Fruit fly (Drosophila melanogaster) whole organism, embryonic: ENCODE measurements around the gene Spt7.

Source experiments
- Atf-2 ChIP-seq: fragments of 200-800 bp; sonication (Bioruptor generic); optimal IDR thresholded peaks from 2 replicates; lab custom pipeline; 2016; ENCODE audit warnings: missing biosample characterization, missing genetic modification characterization
- Atf3 ChIP-seq: fragments of 200-800 bp; sonication (Bioruptor generic); optimal IDR thresholded peaks from 3 replicates; lab custom pipeline; 2016; ENCODE audit warnings: missing biosample characterization, missing genetic modification characterization
- Bgb ChIP-seq: fragments of 200-800 bp; sonication (Bioruptor generic); IDR thresholded peaks from 2 replicates; pipeline ENCODE4 v1.3.6; 2022; ENCODE audit warnings: missing biosample characterization, missing genetic modification characterization; ENCODE audit not compliant: partially characterized antibody
- CG10274 ChIP-seq: fragments of 200-800 bp; sonication (Bioruptor generic); optimal IDR thresholded peaks from 3 replicates; lab custom pipeline; 2017; ENCODE audit warnings: missing biosample characterization, mild to moderate bottlenecking, missing genetic modification characterization
- CG10321 ChIP-seq: fragments of 200-800 bp; sonication (Bioruptor generic); IDR thresholded peaks from 2 replicates; pipeline ENCODE4 v1.3.6; 2022; ENCODE audit warnings: missing biosample characterization, missing genetic modification characterization
- CG10543 ChIP-seq: fragments of 200-800 bp; sonication (Bioruptor generic); optimal IDR thresholded peaks from 3 replicates; lab custom pipeline; 2017; ENCODE audit warnings: missing biosample characterization, mild to moderate bottlenecking, missing genetic modification characterization, moderate library complexity
- CG15696 ChIP-seq: fragments of 200-800 bp; sonication (Bioruptor generic); optimal IDR thresholded peaks from 2 replicates; lab custom pipeline; 2019; ENCODE audit warnings: missing biosample characterization, mild to moderate bottlenecking, missing genetic modification characterization, moderate library complexity
- CG1603 ChIP-seq: fragments of 200-800 bp; sonication (Bioruptor generic); optimal IDR thresholded peaks from 2 replicates; lab custom pipeline; 2019; ENCODE audit warnings: missing biosample characterization, mild to moderate bottlenecking, missing genetic modification characterization, moderate library complexity
- CG16863 ChIP-seq: fragments of 200-800 bp; sonication (Bioruptor generic); optimal IDR thresholded peaks from 3 replicates; lab custom pipeline; 2016; ENCODE audit warnings: missing biosample characterization, missing genetic modification characterization
- CG17829 ChIP-seq: fragments of 200-800 bp; optimal IDR thresholded peaks from 2 replicates; lab custom pipeline; 2019; ENCODE audit warnings: missing biosample characterization, mild to moderate bottlenecking, missing genetic modification characterization, moderate library complexity
- CG17912 ChIP-seq: fragments of 200-800 bp; sonication (Bioruptor generic); optimal IDR thresholded peaks from 2 replicates; lab custom pipeline; 2018; ENCODE audit warnings: missing biosample characterization, mild to moderate bottlenecking, missing genetic modification characterization
- CG18764 ChIP-seq: fragments of 200-800 bp; sonication (Bioruptor generic); optimal IDR thresholded peaks from 3 replicates; lab custom pipeline; 2016; ENCODE audit warnings: missing biosample characterization, missing genetic modification characterization
- CG2116 ChIP-seq: fragments of 200-800 bp; sonication (Bioruptor generic); optimal IDR thresholded peaks from 3 replicates; lab custom pipeline; 2018; ENCODE audit warnings: missing biosample characterization, mild to moderate bottlenecking, missing genetic modification characterization
- CG30020 ChIP-seq: fragments of 200-800 bp; optimal IDR thresholded peaks from 2 replicates; lab custom pipeline; 2019; ENCODE audit warnings: missing biosample characterization, mild to moderate bottlenecking, missing genetic modification characterization, moderate library complexity
- CG31388 ChIP-seq: fragments of 200-800 bp; sonication (Bioruptor generic); optimal IDR thresholded peaks from 2 replicates; lab custom pipeline; 2016; ENCODE audit warnings: missing biosample characterization, missing genetic modification characterization
- CG33557 ChIP-seq: fragments of 200-800 bp; sonication (Bioruptor generic); optimal IDR thresholded peaks from 2 replicates; lab custom pipeline; 2019; ENCODE audit warnings: missing biosample characterization, mild to moderate bottlenecking, missing genetic modification characterization, moderate library complexity
- CG4404 ChIP-seq: fragments of 200-800 bp; sonication (Bioruptor generic); IDR thresholded peaks from 2 replicates; pipeline ENCODE4 v1.3.6; 2022; ENCODE audit warnings: missing biosample characterization, missing genetic modification characterization
- CG4424 ChIP-seq: fragments of 200-800 bp; sonication (Bioruptor generic); optimal IDR thresholded peaks from 3 replicates; lab custom pipeline; 2016; ENCODE audit warnings: missing biosample characterization, missing genetic modification characterization
- CG4730 ChIP-seq: fragments of 200-800 bp; sonication (Bioruptor generic); IDR thresholded peaks from 2 replicates; pipeline ENCODE4 v1.3.6; 2022; ENCODE audit warnings: missing biosample characterization, missing genetic modification characterization
- CG5180 ChIP-seq: fragments of 200-800 bp; sonication (Bioruptor generic); optimal IDR thresholded peaks from 3 replicates; lab custom pipeline; 2017; ENCODE audit warnings: missing biosample characterization, missing genetic modification characterization, mild to moderate bottlenecking, moderate library complexity, missing genetic modification reagents
- CG5245 ChIP-seq: fragments of 200-800 bp; sonication (Bioruptor generic); optimal IDR thresholded peaks from 3 replicates; lab custom pipeline; 2016; ENCODE audit warnings: missing biosample characterization, missing genetic modification characterization
- CG6254 ChIP-seq: fragments of 200-800 bp; sonication (Bioruptor generic); optimal IDR thresholded peaks from 3 replicates; lab custom pipeline; 2017; ENCODE audit warnings: mild to moderate bottlenecking, missing biosample characterization, missing genetic modification reagents, missing genetic modification characterization
- CG7271 ChIP-seq: fragments of 200-800 bp; sonication (Bioruptor generic); optimal IDR thresholded peaks from 2 replicates; lab custom pipeline; 2018; ENCODE audit warnings: missing biosample characterization, mild to moderate bottlenecking, missing genetic modification characterization, moderate library complexity
- Deaf1 ChIP-seq: fragments of 200-800 bp; optimal IDR thresholded peaks from 3 replicates; lab custom pipeline; 2019; ENCODE audit warnings: missing biosample characterization, mild to moderate bottlenecking, missing genetic modification characterization, moderate library complexity
- Dip2 ChIP-seq: fragments of 200-800 bp; sonication (Bioruptor generic); IDR thresholded peaks from 2 replicates; pipeline ENCODE4 v1.3.6; 2022; ENCODE audit warnings: missing biosample characterization, missing genetic modification characterization
- Eip74EF ChIP-seq, 2 experiments: fragments of 200-800 bp in 1 of 2; fragments of >200 bp in 1 of 2; sonication (Bioruptor generic) in 1 of 2; optimal IDR thresholded peaks; 2 replicates each; lab custom pipeline; 2017 to 2019; ENCODE audit warnings: missing biosample characterization in 2 of 2, missing genetic modification characterization in 2 of 2, mild to moderate bottlenecking in 1 of 2, moderate library complexity in 1 of 2
- Hr78 ChIP-seq, 2 experiments: fragments of 200-800 bp in 1 of 2; fragments of >200 bp in 1 of 2; sonication (Bioruptor generic) in 1 of 2; optimal IDR thresholded peaks; 2 replicates each; lab custom pipeline; 2017 to 2019; ENCODE audit warnings: missing biosample characterization in 2 of 2, missing genetic modification characterization in 2 of 2, mild to moderate bottlenecking in 1 of 2, moderate library complexity in 1 of 2
- MESR4 ChIP-seq: fragments of 200-800 bp; sonication (Bioruptor generic); optimal IDR thresholded peaks from 2 replicates; lab custom pipeline; 2018; ENCODE audit warnings: missing biosample characterization, mild to moderate bottlenecking, missing genetic modification characterization, moderate library complexity
- Mrtf ChIP-seq: fragments of 200-800 bp; sonication (Bioruptor generic); IDR thresholded peaks from 3 replicates; pipeline ENCODE4 v1.3.6; 2022; ENCODE audit warnings: missing biosample characterization, missing genetic modification characterization
- NC2β ChIP-seq: fragments of 200-800 bp; sonication (Bioruptor generic); optimal IDR thresholded peaks from 2 replicates; lab custom pipeline; 2016; ENCODE audit warnings: missing biosample characterization, missing genetic modification characterization
- Pdp1 ChIP-seq, 2 experiments: fragments of 200-800 bp; sonication (Bioruptor generic); optimal IDR thresholded peaks; 3 replicates each; lab custom pipeline; 2016; ENCODE audit warnings: missing biosample characterization in 2 of 2, missing genetic modification characterization in 2 of 2, mild to moderate bottlenecking in 1 of 2, moderate library complexity in 1 of 2
- Taf1 ChIP-seq: fragments of 200-800 bp; sonication (Bioruptor generic); IDR thresholded peaks from 2 replicates; pipeline ENCODE4 v1.3.6; 2022; ENCODE audit warnings: missing biosample characterization, missing genetic modification characterization
- aop ChIP-seq: fragments of 200-800 bp; sonication (Bioruptor generic); IDR thresholded peaks from 2 replicates; pipeline ENCODE4 v1.3.6; 2022; ENCODE audit warnings: missing biosample characterization, missing genetic modification characterization
- ap ChIP-seq: fragments of 200-800 bp; sonication (Bioruptor generic); IDR thresholded peaks from 2 replicates; pipeline ENCODE4 v1.3.6; 2022; ENCODE audit warnings: missing biosample characterization, missing genetic modification characterization
- bcd ChIP-seq: fragments of 200-800 bp; sonication (Bioruptor generic); optimal IDR thresholded peaks from 2 replicates; lab custom pipeline; 2017; ENCODE audit warnings: missing biosample characterization, mild to moderate bottlenecking, missing genetic modification characterization
- br ChIP-seq: fragments of >200 bp; optimal IDR thresholded peaks from 2 replicates; lab custom pipeline; 2017
- dpn ChIP-seq, 2 experiments: fragments of 200-800 bp; sonication (Bioruptor generic); optimal IDR thresholded peaks; 3 replicates each; lab custom pipeline; 2016; ENCODE audit warnings: missing biosample characterization in 2 of 2, missing genetic modification characterization in 2 of 2
- fd64A ChIP-seq: fragments of 200-800 bp; sonication (Bioruptor generic); optimal IDR thresholded peaks from 3 replicates; lab custom pipeline; 2018; ENCODE audit warnings: missing biosample characterization, mild to moderate bottlenecking, missing genetic modification characterization
- ftz-f1 ChIP-seq: fragments of 200-800 bp; sonication (Bioruptor generic); optimal IDR thresholded peaks from 2 replicates; lab custom pipeline; 2016; ENCODE audit warnings: missing biosample characterization, missing genetic modification characterization
- gro ChIP-seq: fragments of 200-800 bp; sonication (Bioruptor generic); optimal IDR thresholded peaks from 2 replicates; lab custom pipeline; 2016; ENCODE audit warnings: missing biosample characterization, missing genetic modification characterization
- gt ChIP-seq: fragments of 200-800 bp; sonication (Bioruptor generic); IDR thresholded peaks from 2 replicates; pipeline ENCODE4 v1.3.6; 2022; ENCODE audit warnings: missing biosample characterization, missing genetic modification characterization
- hbn ChIP-seq: fragments of 200-800 bp; sonication (Bioruptor generic); IDR thresholded peaks from 2 replicates; pipeline ENCODE4 v1.3.6; 2022; ENCODE audit warnings: missing biosample characterization, missing genetic modification characterization; ENCODE audit not compliant: partially characterized antibody
- insv ChIP-seq, 2 experiments: fragments of 200-800 bp; sonication (Bioruptor generic); optimal IDR thresholded peaks; 3 replicates each; lab custom pipeline; 2016 to 2018; ENCODE audit warnings: missing biosample characterization in 2 of 2, missing genetic modification characterization in 2 of 2
- jigr1 ChIP-seq: fragments of 200-800 bp; sonication (Bioruptor generic); IDR thresholded peaks from 3 replicates; pipeline ENCODE4 v1.3.6; 2022; ENCODE audit warnings: missing biosample characterization, missing genetic modification characterization
- lilli ChIP-seq: fragments of 200-800 bp; sonication (Bioruptor generic); optimal IDR thresholded peaks from 3 replicates; lab custom pipeline; 2016; ENCODE audit warnings: missing biosample characterization, missing genetic modification characterization
- p53 ChIP-seq: fragments of 200-800 bp; sonication (Bioruptor generic); optimal IDR thresholded peaks from 2 replicates; lab custom pipeline; 2016; ENCODE audit warnings: missing biosample characterization, missing genetic modification characterization
- peb ChIP-seq: fragments of 200-800 bp; sonication (Bioruptor generic); IDR thresholded peaks from 2 replicates; pipeline ENCODE4 v1.3.6; 2022; ENCODE audit warnings: missing biosample characterization, missing genetic modification characterization
- sd ChIP-seq: fragments of 200-800 bp; sonication (Bioruptor generic); optimal IDR thresholded peaks from 3 replicates; lab custom pipeline; 2018; ENCODE audit warnings: missing biosample characterization, mild to moderate bottlenecking, missing genetic modification characterization, moderate library complexity
- shn ChIP-seq: fragments of 200-800 bp; sonication (Bioruptor generic); optimal IDR thresholded peaks from 3 replicates; lab custom pipeline; 2016; ENCODE audit warnings: missing biosample characterization, missing genetic modification characterization
- so ChIP-seq: fragments of 200-800 bp; sonication (Bioruptor generic); IDR thresholded peaks from 3 replicates; pipeline ENCODE4 v1.3.6; 2022; ENCODE audit warnings: missing biosample characterization, missing genetic modification characterization
- vfl ChIP-seq: fragments of 200-800 bp; sonication (Bioruptor generic); optimal IDR thresholded peaks from 2 replicates; lab custom pipeline; 2016; ENCODE audit warnings: missing biosample characterization, missing genetic modification characterization
- vvl ChIP-seq: fragments of 200-800 bp; sonication (Bioruptor generic); IDR thresholded peaks from 2 replicates; pipeline ENCODE4 v1.3.6; 2022; ENCODE audit warnings: missing biosample characterization, missing genetic modification characterization

Gene Spt7

dm6 chrX:17887208-17887627, 37.0 kb downstream of the Spt7 start, which contains the start of gene mnb (continued):
- TF ChIP-seq Hr78 (GFP tag; optimal IDR thresholded peaks at IDR 0.05; lab: Kevin White, UChicago) = no peak
- TF ChIP-seq gro (GFP tag; lab: Kevin White, UChicago) = peak; percentile 11
- peak; percentile 12 for TF ChIP-seq CG15696 (tag; lab: Kevin White, UChicago)
- no peak for TF ChIP-seq CG4424
- no peak for TF ChIP-seq aop (GFP tag; lab: Robert Waterston, UW)
- TF ChIP-seq jigr1 (GFP tag; lab: Robert Waterston, UW) = no peak
- no peak for TF ChIP-seq p53 (GFP tag; lab: Kevin White, UChicago)
- TF ChIP-seq dpn (GFP tag; optimal IDR thresholded peaks at IDR 0.05; lab: Kevin White, UChicago) = peak in 1 of 2 experiments; percentile 16
- TF ChIP-seq CG7271 (tag; lab: Kevin White, UChicago) = no peak
- TF ChIP-seq fd64A = no peak
- no peak for TF ChIP-seq ap (GFP tag; lab: Robert Waterston, UW)
- TF ChIP-seq CG5245 (GFP tag; lab: Kevin White, UChicago) = no peak
- no peak for TF ChIP-seq br
- peak; percentile 26 for TF ChIP-seq CG16863 (GFP tag; lab: Kevin White, UChicago)
- TF ChIP-seq CG10274 (GFP tag; lab: Kevin White, UChicago) = no peak
- TF ChIP-seq Taf1 (GFP tag; lab: Robert Waterston, UW) = no peak
- no peak for TF ChIP-seq CG4730
- no peak for TF ChIP-seq CG33557 (GFP tag; lab: Kevin White, UChicago)
- TF ChIP-seq sd = no peak
- no peak for TF ChIP-seq CG5180 (GFP tag; lab: Kevin White, UChicago)
- TF ChIP-seq Deaf1 (tag; lab: Kevin White, UChicago) = no peak
- TF ChIP-seq so = no peak
- TF ChIP-seq CG1603 (tag; lab: Kevin White, UChicago) = peak; percentile 19
- peak; percentile 57 for TF ChIP-seq lilli (GFP tag; lab: Kevin White, UChicago)
- TF ChIP-seq CG6254 = no peak
- no peak for TF ChIP-seq gt (GFP tag; lab: Robert Waterston, UW)
- peak; percentile 99 for TF ChIP-seq hbn
- no peak for TF ChIP-seq Eip74EF (GFP tag; optimal IDR thresholded peaks at IDR 0.05; lab: Kevin White, UChicago)
- no peak for TF ChIP-seq Atf3 (GFP tag; lab: Kevin White, UChicago)
- TF ChIP-seq CG4404 (GFP tag; lab: Robert Waterston, UW) = no peak
- peak; percentile 91 for TF ChIP-seq CG2116
- peak; percentile 19 for TF ChIP-seq CG18764 (GFP tag; lab: Kevin White, UChicago)
- TF ChIP-seq vfl (GFP tag; lab: Kevin White, UChicago) = no peak
- no peak for TF ChIP-seq CG31388 (GFP tag; lab: Kevin White, UChicago)
- no peak for TF ChIP-seq Mrtf (GFP tag; lab: Robert Waterston, UW)
- no peak for TF ChIP-seq insv (GFP tag; optimal IDR thresholded peaks at IDR 0.05; lab: Kevin White, UChicago)
- no peak for TF ChIP-seq Dip2 (GFP tag; lab: Robert Waterston, UW)
- no peak for TF ChIP-seq CG10321 (GFP tag; lab: Robert Waterston, UW)
- TF ChIP-seq bcd = peak; percentile 28
- no peak for TF ChIP-seq vvl (GFP tag; lab: Robert Waterston, UW)
- no peak for TF ChIP-seq CG17829
- TF ChIP-seq NC2β (GFP tag; lab: Kevin White, UChicago) = no peak
- no peak for TF ChIP-seq MESR4 (GFP tag; lab: Kevin White, UChicago)
- TF ChIP-seq Bgb (GFP tag; lab: Robert Waterston, UW) = peak; percentile 97
- no peak for TF ChIP-seq Atf-2 (GFP tag; lab: Kevin White, UChicago)
- no peak for TF ChIP-seq CG10543 (GFP tag; lab: Kevin White, UChicago)
- no peak for TF ChIP-seq shn (GFP tag; lab: Kevin White, UChicago)
- TF ChIP-seq Pdp1 (GFP tag; optimal IDR thresholded peaks at IDR 0.05; lab: Kevin White, UChicago) = peak in 1 of 2 experiments; percentile 9
- TF ChIP-seq CG30020 (tag; lab: Kevin White, UChicago) = peak; percentile 1
- no peak for TF ChIP-seq ftz-f1
- no peak for TF ChIP-seq CG17912
- no peak for TF ChIP-seq peb (GFP tag; lab: Robert Waterston, UW)
